Worm (Caenorhabditis elegans) whole organism, L3 larva: ENCODE data around the gene R12B2.13.
A peak's percentile ranks its signal among the peaks of the same experiment; 100 is the strongest.

Experiments
- ZK546.5 ChIP-seq: sonication (generic microtip); optimal IDR thresholded peaks from 2 replicates; lab custom pipeline; 2017; ENCODE audit warnings: missing biosample characterization, missing genetic modification characterization
- aly-2 ChIP-seq: fragments of 150-350 bp; optimal IDR thresholded peaks from 2 replicates; lab custom pipeline; 2014; ENCODE audit warnings: missing biosample characterization, missing genetic modification characterization
- ama-1 ChIP-seq: fragments of 150-350 bp; optimal IDR thresholded peaks from 2 replicates; lab custom pipeline; 2018
- ceh-16 ChIP-seq: sonication (generic microtip); optimal IDR thresholded peaks from 2 replicates; lab custom pipeline; 2017; ENCODE audit warnings: missing biosample characterization, missing genetic modification characterization
- ceh-9 ChIP-seq: sonication (generic microtip); optimal IDR thresholded peaks from 2 replicates; lab custom pipeline; 2018; ENCODE audit warnings: missing biosample characterization, missing genetic modification characterization
- daf-12 ChIP-seq: fragments of 150-350 bp; optimal IDR thresholded peaks from 2 replicates; lab custom pipeline; 2014; ENCODE audit warnings: missing biosample characterization, missing genetic modification reagents, missing genetic modification characterization
- egl-27 ChIP-seq: sonication (generic microtip); optimal IDR thresholded peaks from 4 replicates; lab custom pipeline; 2017; ENCODE audit warnings: missing biosample characterization, missing genetic modification reagents, missing genetic modification characterization
- egl-5 ChIP-seq: fragments of 150-350 bp; optimal IDR thresholded peaks from 2 replicates; lab custom pipeline; 2017; ENCODE audit warnings: missing biosample characterization, missing genetic modification reagents, missing genetic modification characterization, inconsistent platforms
- elt-1 ChIP-seq: fragments of 150-350 bp; optimal IDR thresholded peaks from 2 replicates; lab custom pipeline; 2014; ENCODE audit warnings: missing biosample characterization, missing genetic modification characterization
- elt-2 ChIP-seq: sonication (generic microtip); optimal IDR thresholded peaks from 2 replicates; lab custom pipeline; 2016; ENCODE audit warnings: missing genetic modification reagents, mild to moderate bottlenecking, missing genetic modification characterization, missing compliant biosample characterization
- elt-3 ChIP-seq, 3 experiments: fragments of 150-350 bp in 1 of 3; sonication (generic microtip) in 2 of 3; optimal IDR thresholded peaks; 2 replicates in 2 of 3; 4 replicates in 1 of 3; lab custom pipeline; 2014 to 2017; ENCODE audit warnings: missing biosample characterization in 3 of 3, missing genetic modification characterization in 3 of 3
- fkh-2 ChIP-seq: fragments of 150-350 bp; optimal IDR thresholded peaks from 2 replicates; lab custom pipeline; 2014; ENCODE audit warnings: missing biosample characterization, missing genetic modification reagents, missing genetic modification characterization
- jun-1 ChIP-seq: fragments of 150-350 bp; optimal IDR thresholded peaks from 2 replicates; lab custom pipeline; 2014; ENCODE audit warnings: missing biosample characterization, missing genetic modification reagents, missing genetic modification characterization
- lin-15B ChIP-seq: fragments of 150-350 bp; optimal IDR thresholded peaks from 2 replicates; lab custom pipeline; 2014; ENCODE audit warnings: missing biosample characterization, missing genetic modification characterization
- lin-39 ChIP-seq: fragments of 150-350 bp; optimal IDR thresholded peaks from 2 replicates; lab custom pipeline; 2018; ENCODE audit warnings: missing biosample characterization, missing genetic modification reagents, missing genetic modification characterization
- lsy-12 ChIP-seq: sonication (generic microtip); optimal IDR thresholded peaks from 2 replicates; lab custom pipeline; 2016; ENCODE audit warnings: mild to moderate bottlenecking, missing genetic modification characterization, missing compliant biosample characterization
- mdl-1 ChIP-seq: fragments of 150-350 bp; optimal IDR thresholded peaks from 2 replicates; lab custom pipeline; 2014; ENCODE audit warnings: missing biosample characterization, missing genetic modification characterization
- mml-1 ChIP-seq: fragments of 150-350 bp; sonication (generic microtip); optimal IDR thresholded peaks from 3 replicates; lab custom pipeline; 2014; ENCODE audit warnings: missing biosample characterization, missing genetic modification characterization
- nfya-1 ChIP-seq: sonication (generic microtip); optimal IDR thresholded peaks from 2 replicates; lab custom pipeline; 2017; ENCODE audit warnings: missing genetic modification characterization, mild to moderate bottlenecking, missing compliant biosample characterization, antibody characterized with exemption, moderate library complexity; ENCODE audit not compliant: insufficient read depth
- nhr-11 ChIP-seq: fragments of 150-350 bp; optimal IDR thresholded peaks from 2 replicates; lab custom pipeline; 2014; ENCODE audit warnings: missing biosample characterization, missing genetic modification characterization
- nhr-12 ChIP-seq: fragments of 150-350 bp; optimal IDR thresholded peaks from 2 replicates; lab custom pipeline; 2014; ENCODE audit warnings: missing biosample characterization, missing genetic modification characterization
- nhr-23 ChIP-seq: fragments of 150-350 bp; optimal IDR thresholded peaks from 2 replicates; lab custom pipeline; 2014; ENCODE audit warnings: missing biosample characterization, missing genetic modification reagents, missing genetic modification characterization
- nhr-237 ChIP-seq: fragments of 150-350 bp; optimal IDR thresholded peaks from 2 replicates; lab custom pipeline; 2014; ENCODE audit warnings: missing biosample characterization, missing genetic modification characterization
- nhr-25 ChIP-seq: sonication (generic microtip); optimal IDR thresholded peaks from 2 replicates; lab custom pipeline; 2017; ENCODE audit warnings: missing biosample characterization, missing genetic modification characterization
- nhr-28 ChIP-seq: fragments of 150-350 bp; optimal IDR thresholded peaks from 2 replicates; lab custom pipeline; 2014; ENCODE audit warnings: missing biosample characterization, missing genetic modification characterization
- nhr-43 ChIP-seq: sonication (generic microtip); optimal IDR thresholded peaks from 2 replicates; lab custom pipeline; 2016; ENCODE audit warnings: mild to moderate bottlenecking, missing genetic modification characterization, missing compliant biosample characterization; ENCODE audit not compliant: poor library complexity, severe bottlenecking
- nhr-67 ChIP-seq: fragments of 150-350 bp; optimal IDR thresholded peaks from 2 replicates; lab custom pipeline; 2014; ENCODE audit warnings: missing biosample characterization, missing genetic modification characterization
- nhr-76 ChIP-seq: fragments of 150-350 bp; sonication (generic microtip); optimal IDR thresholded peaks from 5 replicates; lab custom pipeline; 2014; ENCODE audit warnings: missing biosample characterization, missing genetic modification characterization
- nhr-77 ChIP-seq: fragments of 150-350 bp; optimal IDR thresholded peaks from 2 replicates; lab custom pipeline; 2014; ENCODE audit warnings: missing biosample characterization, missing genetic modification characterization
- pha-4 ChIP-seq: fragments of 150-350 bp; optimal IDR thresholded peaks from 2 replicates; lab custom pipeline; 2014; ENCODE audit warnings: missing biosample characterization, missing genetic modification reagents, missing genetic modification characterization
- pqm-1 ChIP-seq: fragments of 150-350 bp; optimal IDR thresholded peaks from 2 replicates; lab custom pipeline; 2017; ENCODE audit warnings: missing biosample characterization, missing genetic modification characterization, inconsistent platforms
- skn-1 ChIP-seq: fragments of 150-350 bp; optimal IDR thresholded peaks from 2 replicates; lab custom pipeline; 2014; ENCODE audit warnings: missing biosample characterization, missing genetic modification characterization
- snpc-4 ChIP-seq: fragments of 150-350 bp; optimal IDR thresholded peaks from 2 replicates; lab custom pipeline; 2014; ENCODE audit warnings: missing biosample characterization, missing genetic modification characterization
- tbx-2 ChIP-seq: sonication (generic microtip); optimal IDR thresholded peaks from 2 replicates; lab custom pipeline; 2016; ENCODE audit warnings: mild to moderate bottlenecking, missing genetic modification characterization, missing compliant biosample characterization
- unc-39 ChIP-seq: sonication (generic microtip); optimal IDR thresholded peaks from 4 replicates; lab custom pipeline; 2017; ENCODE audit warnings: missing biosample characterization, missing genetic modification characterization
- zag-1 ChIP-seq: fragments of 150-350 bp; optimal IDR thresholded peaks from 2 replicates; lab custom pipeline; 2014; ENCODE audit warnings: missing biosample characterization, missing genetic modification characterization
- ztf-11 ChIP-seq: fragments of 150-350 bp; optimal IDR thresholded peaks from 2 replicates; lab custom pipeline; 2014; ENCODE audit warnings: missing biosample characterization, missing genetic modification characterization
- ztf-4 ChIP-seq: fragments of 150-350 bp; optimal IDR thresholded peaks from 2 replicates; lab custom pipeline; 2014; ENCODE audit warnings: missing biosample characterization, missing genetic modification characterization

The R12B2.13 gene

ce11 chrIII:5878215-5878614, 44.9 kb upstream of the R12B2.13 start, which contains the start of the genes mig-21 and F01F1.2:
TSS of gene mig-21 (minus strand) at chrIII:5878380.
TSS of gene F01F1.2 (plus strand) at chrIII:5878554.
- TF ChIP-seq ztf-4: no peak
- TF ChIP-seq lin-15B (tag; lab: Kevin White, UChicago): peak; percentile 27
- peak; percentile 34 for TF ChIP-seq nfya-1 (tag; lab: Kevin White, UChicago)
- peak; percentile 12 for TF ChIP-seq pha-4 (tag; lab: Kevin White, UChicago)
- no peak for TF ChIP-seq snpc-4 (tag; lab: Kevin White, UChicago)

DNA sequence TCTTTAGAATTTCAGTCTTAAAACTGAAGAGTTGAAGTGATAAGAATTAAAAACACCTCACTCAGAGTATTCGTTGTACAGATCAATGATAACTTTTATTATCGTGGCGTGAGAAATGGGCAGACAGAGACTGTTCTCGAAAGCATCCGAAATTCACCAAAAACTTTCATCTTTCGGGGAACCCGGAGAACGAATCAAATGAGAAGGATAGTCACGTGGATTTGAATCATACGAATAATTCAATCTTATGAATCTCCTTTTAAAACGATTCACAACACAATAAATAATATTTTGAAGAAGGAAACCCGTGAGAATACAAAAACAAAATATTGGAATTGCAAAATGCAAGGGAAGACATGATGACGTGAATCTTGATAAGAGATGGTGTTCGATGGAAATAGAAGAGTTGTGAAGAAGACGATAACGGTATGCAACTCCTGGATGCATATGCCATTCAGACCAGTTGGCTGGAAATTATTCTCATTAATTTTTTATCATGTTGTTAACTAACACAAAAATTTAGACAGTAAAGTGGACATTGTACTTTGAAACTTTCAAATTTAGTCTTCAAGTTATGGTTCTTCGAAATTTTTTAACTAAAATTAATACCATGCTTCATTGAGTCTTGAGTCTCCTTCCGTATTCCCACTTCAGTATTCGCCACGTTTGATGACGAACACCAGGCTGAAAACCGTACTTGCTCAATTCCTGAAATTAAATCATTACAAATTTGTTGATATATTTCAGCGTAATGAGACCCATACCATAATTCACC, 43.8 kb upstream of the R12B2.13 start:
- TF ChIP-seq elt-2: peak; percentile 51
- no peak for TF ChIP-seq nhr-28 (tag; lab: Kevin White, UChicago)
- peak; percentile 10 for TF ChIP-seq nhr-23 (tag; lab: Kevin White, UChicago)

DNA sequence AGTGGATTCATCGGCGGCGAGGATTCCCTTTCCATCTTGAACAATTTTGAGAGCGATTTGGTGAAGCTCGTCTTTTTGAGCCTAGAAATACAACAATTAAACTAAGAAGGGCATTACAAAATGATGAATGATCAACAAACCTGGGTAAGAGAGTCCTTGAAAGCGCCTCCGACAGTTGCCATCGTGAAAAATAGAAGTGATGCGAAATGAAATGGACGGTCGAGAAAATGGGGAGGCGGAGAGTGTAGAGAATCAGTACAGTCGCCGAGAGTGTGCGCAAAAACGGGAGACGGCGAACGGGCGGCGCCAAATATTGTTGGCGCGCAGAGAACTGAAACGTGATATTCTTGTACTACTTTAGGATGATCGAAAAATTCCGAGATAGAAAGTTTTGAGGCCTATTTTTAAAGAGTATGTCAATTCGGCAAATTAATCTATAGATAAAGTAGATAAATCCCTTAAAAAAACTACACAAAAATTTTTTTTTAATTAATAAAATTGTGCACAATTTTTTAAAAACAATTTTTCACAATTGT, 42.9 kb upstream of the R12B2.13 start, which contains the start of gene aldo-2:
Gene aldo-2, minus strand, starts transcription at position 486 of the 536 bp plus-strand sequence.
- TF ChIP-seq ama-1 (lab: Kevin White, UChicago) (peak; percentile 93), nhr-23 (tag; lab: Kevin White, UChicago) (peak; percentile 43), nhr-237 (tag; lab: Kevin White, UChicago) (no peak), nhr-12 (tag; lab: Kevin White, UChicago) (no peak), mml-1 (no peak), nhr-25 (tag; lab: Kevin White, UChicago) (peak; percentile 58), lsy-12 (tag; lab: Kevin White, UChicago) (peak; percentile 27), aly-2 (tag; lab: Kevin White, UChicago) (no peak), nhr-43 (tag; lab: Kevin White, UChicago) (no peak), fkh-2 (tag; lab: Kevin White, UChicago) (no peak), zag-1 (tag; lab: Kevin White, UChicago) (no peak), nhr-28 (tag; lab: Kevin White, UChicago) (no peak), nhr-67 (no peak), ceh-16 (tag; lab: Kevin White, UChicago) (no peak), ZK546.5 (tag; lab: Kevin White, UChicago) (no peak), unc-39 (tag; lab: Kevin White, UChicago) (no peak), pha-4 (tag; lab: Kevin White, UChicago) (peak; percentile 64), elt-3 (tag; optimal IDR thresholded peaks at IDR 0.05; lab: Kevin White, UChicago) (peak in 1 of 3 experiments; percentile 7), nfya-1 (tag; lab: Kevin White, UChicago) (no peak), nhr-77 (tag; lab: Kevin White, UChicago) (no peak), nhr-76 (tag; lab: Kevin White, UChicago) (no peak), jun-1 (no peak), ztf-4 (no peak), egl-5 (no peak), elt-2 (peak; percentile 3), lin-15B (tag; lab: Kevin White, UChicago) (peak; percentile 42), tbx-2 (tag; lab: Kevin White, UChicago) (no peak), egl-27 (no peak), lin-39 (tag; lab: Kevin White, UChicago) (no peak), pqm-1 (no peak), ceh-9 (tag; lab: Kevin White, UChicago) (no peak)

DNA sequence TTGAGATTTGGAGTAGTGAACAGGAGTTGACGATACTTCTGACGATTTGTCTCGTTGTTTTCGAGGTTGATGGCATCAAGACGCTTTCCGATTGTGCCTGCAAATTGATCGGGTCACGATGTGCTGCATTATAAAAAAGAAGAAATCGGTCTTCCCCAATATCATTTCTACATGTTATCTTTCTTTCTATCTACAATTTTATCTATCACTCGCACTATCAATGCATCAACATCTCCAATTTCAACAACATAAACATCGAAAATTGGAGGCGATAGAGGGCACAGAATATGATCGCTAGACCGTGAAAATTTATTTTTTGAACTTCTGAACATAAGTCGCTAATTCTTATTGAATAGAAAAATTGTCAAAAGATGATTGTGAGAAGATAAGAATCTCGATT, 42.4 kb upstream of the R12B2.13 start:
- TF ChIP-seq elt-1 (tag; lab: Kevin White, UChicago): peak; percentile 64
- no peak for TF ChIP-seq nhr-11
- peak; percentile 48 for TF ChIP-seq elt-2
- no peak for TF ChIP-seq zag-1 (tag; lab: Kevin White, UChicago)
- TF ChIP-seq nhr-67: no peak

DNA sequence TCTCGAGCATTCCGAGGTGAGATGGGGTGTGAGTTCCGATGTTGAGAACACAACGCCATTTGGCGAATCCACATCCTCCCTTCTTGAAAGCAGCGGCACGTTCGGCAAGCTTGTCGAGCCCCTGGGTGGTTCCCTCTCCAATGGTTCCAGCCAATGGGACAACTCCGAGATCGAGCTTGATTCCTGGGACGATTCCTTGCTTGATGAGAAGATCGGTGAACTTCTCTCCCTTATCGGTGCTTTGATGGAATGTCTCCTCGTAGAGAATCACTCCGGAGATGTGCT, 42.1 kb upstream of the R12B2.13 start:
- TF ChIP-seq mdl-1 (tag; lab: Kevin White, UChicago) (no peak), pha-4 (tag; lab: Kevin White, UChicago) (no peak), snpc-4 (tag; lab: Kevin White, UChicago) (no peak), lin-15B (tag; lab: Kevin White, UChicago) (no peak), lsy-12 (tag; lab: Kevin White, UChicago) (no peak), skn-1 (no peak), elt-1 (tag; lab: Kevin White, UChicago) (no peak), nhr-67 (no peak), daf-12 (tag; lab: Kevin White, UChicago) (no peak), aly-2 (tag; lab: Kevin White, UChicago) (no peak), nfya-1 (tag; lab: Kevin White, UChicago) (no peak), ztf-11 (no peak), nhr-43 (tag; lab: Kevin White, UChicago) (no peak), nhr-23 (tag; lab: Kevin White, UChicago) (no peak)
